Worm (Caenorhabditis elegans): ENCODE measurements around the gene C24D10.6.

The C24D10.6 gene

DNA sequence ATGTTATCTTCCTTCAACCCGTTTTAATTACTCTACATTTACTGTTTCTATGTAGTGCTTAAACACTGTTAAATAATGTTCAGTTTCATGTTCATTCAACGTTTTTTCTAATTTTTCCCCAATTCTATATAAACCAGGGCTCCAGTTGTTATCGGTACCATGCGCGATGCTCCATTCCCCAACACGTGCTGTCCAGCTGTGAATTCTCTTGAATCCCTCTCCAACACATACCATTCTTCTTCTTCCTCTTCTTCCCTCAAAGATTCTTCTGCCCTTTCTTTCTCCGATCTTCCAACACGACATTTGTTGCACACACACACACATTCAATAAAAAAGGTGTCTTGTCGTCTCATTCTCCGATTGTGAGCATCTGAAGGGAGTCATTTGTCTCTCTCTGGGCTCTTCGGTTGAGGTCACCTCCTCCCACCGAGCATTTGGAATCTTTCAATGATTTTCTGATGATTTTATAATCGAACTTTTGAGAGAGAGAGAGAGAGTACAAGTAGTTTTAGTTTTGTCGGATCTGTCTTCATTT is 12.0 kb upstream of the C24D10.6 start:
- TF ChIP-seq efl-1 (optimal IDR thresholded peaks at IDR 0.05), result no peak
- peak in 1 of 2 experiments; percentile 79 for TF ChIP-seq efl-1 (GFP tag; optimal IDR thresholded peaks at IDR 0.05 in 1 of 2)
- TF ChIP-seq snu-23 (GFP tag; optimal IDR thresholded peaks at IDR 0.05), result peak; percentile 22
- peak; percentile 30 for TF ChIP-seq rnt-1 (tag; optimal IDR thresholded peaks at IDR 0.05)
- peak; percentile 63 for TF ChIP-seq dsc-1 (tag; optimal IDR thresholded peaks at IDR 0.05)
- TF ChIP-seq ceh-90 (tag; optimal IDR thresholded peaks at IDR 0.05), result no peak

DNA sequence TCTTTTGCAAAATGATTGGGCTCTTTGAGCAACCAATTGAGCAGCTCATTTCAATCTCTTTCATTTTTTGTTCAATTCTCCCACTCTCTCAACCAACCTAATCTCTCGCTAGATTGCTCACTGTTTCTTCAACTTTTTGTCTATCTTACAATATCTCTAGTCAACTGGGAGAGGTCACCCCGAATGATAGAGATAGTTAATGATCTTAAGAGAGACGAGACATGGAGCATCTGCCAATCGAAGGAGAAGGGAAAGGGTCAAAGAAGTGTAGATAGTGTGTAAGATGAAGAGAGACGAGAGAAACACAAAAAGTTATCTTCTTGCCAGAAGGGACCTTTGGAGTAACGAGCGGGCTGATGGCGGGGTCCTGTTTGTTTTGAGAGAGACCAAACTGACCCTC is 9.3 kb upstream of the C24D10.6 start:
- TF ChIP-seq grh-1 (GFP tag; IDR thresholded peaks at IDR 0.05) (no peak), swsn-7 (tag; optimal IDR thresholded peaks at IDR 0.05) (peak; percentile 12), pag-3 (tag; optimal IDR thresholded peaks at IDR 0.05; ENCODE audit: borderline replicate concordance, insufficient read depth) (peak; percentile 43), fos-1 (tag; optimal IDR thresholded peaks at IDR 0.05) (no peak), unc-98 (GFP tag; IDR thresholded peaks at IDR 0.05) (0 out of 2 replicates have a peak, but pooled peaks have one; percentile 44), egl-27 (tag; optimal IDR thresholded peaks at IDR 0.05) (no peak), efl-3 (GFP tag; optimal IDR thresholded peaks at IDR 0.05) (no peak), ces-1 (GFP tag; optimal IDR thresholded peaks at IDR 0.05) (no peak), pqm-1 (tag; optimal IDR thresholded peaks at IDR 0.05) (no peak), hlh-4 (tag; optimal IDR thresholded peaks at IDR 0.05) (no peak), zip-4 (GFP tag; optimal IDR thresholded peaks at IDR 0.05) (no peak), dpl-1 (GFP tag; optimal IDR thresholded peaks at IDR 0.05) (peak in 1 of 3 experiments; percentile 1), ets-5 (GFP tag; IDR thresholded peaks at IDR 0.05) (no peak), C34B4.2 (tag; optimal IDR thresholded peaks at IDR 0.05) (no peak), ceh-88 (GFP tag; IDR thresholded peaks at IDR 0.05) (no peak), sptf-1 (tag; optimal IDR thresholded peaks at IDR 0.05) (no peak), nhr-90 (tag; optimal IDR thresholded peaks at IDR 0.05; ENCODE audit: poor library complexity) (no peak), jun-1 (tag; optimal IDR thresholded peaks at IDR 0.05) (no peak), ztf-11 (tag; optimal IDR thresholded peaks at IDR 0.05) (no peak), F16B12.6 (tag; optimal IDR thresholded peaks at IDR 0.05) (no peak), ceh-90 (tag; optimal IDR thresholded peaks at IDR 0.05) (no peak), lin-14 (GFP tag; optimal IDR thresholded peaks at IDR 0.05) (peak; percentile 60), unc-62 (GFP tag; optimal IDR thresholded peaks at IDR 0.05) (no peak), nhr-84 (tag; optimal IDR thresholded peaks at IDR 0.05) (no peak), efl-1 (optimal IDR thresholded peaks at IDR 0.05) (peak; percentile 17 to 40), efl-1 (GFP tag; optimal IDR thresholded peaks at IDR 0.05 in 1 of 2) (peak; percentile 16 to 59), elt-3 (tag; optimal IDR thresholded peaks at IDR 0.05) (no peak), nhr-76 (tag; optimal IDR thresholded peaks at IDR 0.05) (peak; percentile 42), vab-15 (tag; optimal IDR thresholded peaks at IDR 0.05) (no peak), nhr-11 (tag; optimal IDR thresholded peaks at IDR 0.05) (no peak), lin-39 (tag; optimal IDR thresholded peaks at IDR 0.05) (no peak), nhr-77 (tag; optimal IDR thresholded peaks at IDR 0.05) (no peak), unc-130 (tag; optimal IDR thresholded peaks at IDR 0.05) (no peak), sup-37 (GFP tag; optimal IDR thresholded peaks at IDR 0.05) (no peak), mep-1 (tag; optimal IDR thresholded peaks at IDR 0.05) (no peak), dsc-1 (tag; optimal IDR thresholded peaks at IDR 0.05) (peak; percentile 80), sox-4 (tag; optimal IDR thresholded peaks at IDR 0.05) (no peak), nhr-71 (tag; optimal IDR thresholded peaks at IDR 0.05) (peak; percentile 70), fkh-4 (tag; optimal IDR thresholded peaks at IDR 0.05; ENCODE audit: borderline replicate concordance) (peak; percentile 37), lsy-2 (tag; optimal IDR thresholded peaks at IDR 0.05) (peak; percentile 44 to 50), nhr-85 (tag) (no peak), nhr-12 (tag; optimal IDR thresholded peaks at IDR 0.05) (no peak), hpl-2 (GFP tag; optimal IDR thresholded peaks at IDR 0.05) (no peak), elt-2 (tag; optimal IDR thresholded peaks at IDR 0.05) (no peak), rnt-1 (tag; optimal IDR thresholded peaks at IDR 0.05) (peak; percentile 55), xbp-1 (tag; optimal IDR thresholded peaks at IDR 0.05) (no peak), tlp-1 (tag; optimal IDR thresholded peaks at IDR 0.05) (no peak), ceh-82 (tag; optimal IDR thresholded peaks at IDR 0.05) (no peak), lir-3 (tag; optimal IDR thresholded peaks at IDR 0.05; ENCODE audit: poor library complexity) (no peak)

Data from whole organism, L1 larva.